Fruit fly (Drosophila melanogaster) whole organism: ENCODE data around the gene Ykt6.

ENCODE experiments used
- CG8478 ChIP-seq: fragments of >200 bp; optimal IDR thresholded peaks from 2 replicates; lab custom pipeline; 2018; ENCODE audit warnings: inconsistent platforms
- EcR ChIP-seq, 2 experiments: fragments of >200 bp; optimal IDR thresholded peaks; 2 replicates each; lab custom pipeline; 2017; ENCODE audit warnings: missing biosample characterization in 2 of 2, missing genetic modification characterization in 2 of 2, missing genetic modification reagents in 2 of 2
- psq ChIP-seq: fragments of >200 bp; optimal IDR thresholded peaks from 2 replicates; lab custom pipeline; 2017
- usp ChIP-seq: fragments of >200 bp; optimal IDR thresholded peaks from 2 replicates; lab custom pipeline; 2017; ENCODE audit warnings: missing biosample characterization, missing genetic modification characterization, mixed read lengths

dm6 chrX:7873172-7873930, 46.9 kb upstream of the Ykt6 start, which contains the start of gene dec:
- TF ChIP-seq EcR (GFP tag; optimal IDR thresholded peaks at IDR 0.05; lab: Kevin White, UChicago): no peak
- no peak for TF ChIP-seq usp (GFP tag; lab: Kevin White, UChicago)
- TF ChIP-seq CG8478: no peak
- TF ChIP-seq psq: no peak
